Worm (Caenorhabditis elegans) whole organism, early embryonic: ENCODE data around the gene dhhc-13.

Experiments
- ama-1 ChIP-seq: fragments of 150-350 bp; optimal IDR thresholded peaks from 2 replicates; lab custom pipeline; 2014
- hnd-1 ChIP-seq: sonication (generic microtip); optimal IDR thresholded peaks from 2 replicates; lab custom pipeline; 2016; ENCODE audit warnings: missing genetic modification characterization, missing compliant biosample characterization
- sea-1 ChIP-seq: fragments of 200-800 bp; sonication (Bioruptor generic); conservative IDR thresholded peaks from 2 replicates; pipeline ENCODE4 v1.3.6; 2022; ENCODE audit warnings: missing genetic modification characterization, missing compliant biosample characterization
- tbx-37 ChIP-seq: fragments of 200-800 bp; sonication (Bioruptor generic); conservative IDR thresholded peaks from 2 replicates; pipeline ENCODE4 v1.3.6; 2022; ENCODE audit warnings: missing genetic modification reagents, missing genetic modification characterization, missing compliant biosample characterization

- TF ChIP-seq ama-1 (lab: Kevin White, UChicago) (no peak), hnd-1 (tag; lab: Kevin White, UChicago) (no peak), sea-1 (GFP tag; lab: Robert Waterston, UW) (peak; percentile 52; the same call in 1 of the 2 replicates), tbx-37 (GFP tag; lab: Robert Waterston, UW) (no peak)
Observed at ce11 chrIV:5970526-5970925, 53.4 kb downstream of the dhhc-13 start.
